Worm (Caenorhabditis elegans): ENCODE data around the gene ZC250.5.

The ZC250.5 gene

ce11 chrV:5831253-5831652 lies 25.7 kb downstream of the ZC250.5 start:
- TF ChIP-seq bed-2 (GFP tag; IDR thresholded peaks at IDR 0.05) (no peak), F33H1.4 (GFP tag; IDR thresholded peaks at IDR 0.05) (no peak), egrh-3 (GFP tag; IDR thresholded peaks at IDR 0.05) (no peak), ets-4 (GFP tag; optimal IDR thresholded peaks at IDR 0.05) (no peak), snpc-1.3 (tag; optimal IDR thresholded peaks at IDR 0.05; ENCODE audit: insufficient read depth) (no peak), die-1 (tag; optimal IDR thresholded peaks at IDR 0.05) (no peak), dpff-1 (tag; optimal IDR thresholded peaks at IDR 0.05) (no peak), hmg-1.2 (GFP tag; IDR thresholded peaks at IDR 0.05) (no peak), him-1 (tag; optimal IDR thresholded peaks at IDR 0.05) (no peak), F22D6.2 (tag; optimal IDR thresholded peaks at IDR 0.05) (no peak), ztf-6 (GFP tag; IDR thresholded peaks at IDR 0.05) (no peak), nfyb-1 (GFP tag; IDR thresholded peaks at IDR 0.05) (no peak), aptf-3 (GFP tag; IDR thresholded peaks at IDR 0.05) (no peak), hrde-1 (tag; optimal IDR thresholded peaks at IDR 0.05; ENCODE audit: borderline replicate concordance) (no peak), lin-26 (GFP tag; IDR thresholded peaks at IDR 0.05) (no peak), efl-1 (GFP tag; optimal IDR thresholded peaks at IDR 0.05) (no peak), atf-7 (tag; optimal IDR thresholded peaks at IDR 0.05) (no peak), athp-1 (tag; optimal IDR thresholded peaks at IDR 0.05) (no peak)

- peak; percentile 64; the same call in 1 of the 2 replicates for TF ChIP-seq Y79H2A.3 (GFP tag; conservative IDR thresholded peaks at IDR 0.05)
- peak; percentile 58 for TF ChIP-seq madf-6 (GFP tag; IDR thresholded peaks at IDR 0.05)
- TF ChIP-seq ama-1 (optimal IDR thresholded peaks at IDR 0.05), result no peak
- TF ChIP-seq ama-1 (GFP tag; optimal IDR thresholded peaks at IDR 0.05), result peak in 1 of 2 experiments; percentile 56
- TF ChIP-seq F22D6.2 (tag; optimal IDR thresholded peaks at IDR 0.05), result peak; percentile 13
- peak; percentile 0 for TF ChIP-seq ztf-26 (tag; optimal IDR thresholded peaks at IDR 0.05)
- 0 out of 2 replicates have a peak, but pooled peaks have one; percentile 15 for TF ChIP-seq D2030.7 (GFP tag; IDR thresholded peaks at IDR 0.05)
- TF ChIP-seq mcd-1 (GFP tag; IDR thresholded peaks at IDR 0.05), result 0 out of 2 replicates have a peak, but pooled peaks have one; percentile 13
- no peak for TF ChIP-seq ztf-18 (tag; optimal IDR thresholded peaks at IDR 0.05)
- TF ChIP-seq snpc-4 (GFP tag; optimal IDR thresholded peaks at IDR 0.05), result no peak
- TF ChIP-seq snpc-4 (tag; optimal IDR thresholded peaks at IDR 0.05), result peak in 1 of 4 experiments; percentile 5
- TF ChIP-seq zfh-2 (GFP tag; conservative IDR thresholded peaks at IDR 0.05), result no peak
- no peak for TF ChIP-seq B0261.1 (tag; optimal IDR thresholded peaks at IDR 0.05)
- no peak for TF ChIP-seq lag-1 (GFP tag; IDR thresholded peaks at IDR 0.05)
- TF ChIP-seq lin-54 (GFP tag; optimal IDR thresholded peaks at IDR 0.05), result peak; percentile 15
- 0 out of 2 replicates have a peak, but pooled peaks have one; percentile 38 for TF ChIP-seq madf-3 (GFP tag; IDR thresholded peaks at IDR 0.05)
- peak; percentile 39 for TF ChIP-seq die-1 (tag; optimal IDR thresholded peaks at IDR 0.05)
- peak; percentile 17; the same call in 1 of the 2 replicates for TF ChIP-seq F33H1.4 (GFP tag; IDR thresholded peaks at IDR 0.05)
- peak; percentile 61 for TF ChIP-seq B0336.3 (GFP tag; IDR thresholded peaks at IDR 0.05)
- TF ChIP-seq nfyb-1 (GFP tag; IDR thresholded peaks at IDR 0.05), result peak; percentile 55; the same call in 1 of the 2 replicates
- no peak for TF ChIP-seq nhr-179 (tag; optimal IDR thresholded peaks at IDR 0.05)
- TF ChIP-seq pbrm-1 (GFP tag; IDR thresholded peaks at IDR 0.05), result no peak
- 0 out of 2 replicates have a peak, but pooled peaks have one; percentile 10 for TF ChIP-seq hsf-1 (GFP tag; IDR thresholded peaks at IDR 0.05)
- TF ChIP-seq lin-26 (GFP tag; IDR thresholded peaks at IDR 0.05), result peak; percentile 50; the same call in 1 of the 2 replicates
- TF ChIP-seq lin-40 (tag; optimal IDR thresholded peaks at IDR 0.05), result peak; percentile 27
- no peak for TF ChIP-seq hlh-12 (tag; optimal IDR thresholded peaks at IDR 0.05)
- no peak for TF ChIP-seq attf-5 (GFP tag; optimal IDR thresholded peaks at IDR 0.05)
- no peak for TF ChIP-seq cebp-1 (GFP tag; IDR thresholded peaks at IDR 0.05)
- peak; percentile 29 for TF ChIP-seq cebp-1 (tag; optimal IDR thresholded peaks at IDR 0.05)
- no peak for TF ChIP-seq F49E8.2 (tag; optimal IDR thresholded peaks at IDR 0.05; ENCODE audit: insufficient read depth)
- TF ChIP-seq somi-1 (GFP tag; optimal IDR thresholded peaks at IDR 0.05), result peak; percentile 67
- TF ChIP-seq ekl-4 (GFP tag; IDR thresholded peaks at IDR 0.05), result peak; percentile 62; the same call in 1 of the 2 replicates
- peak; percentile 27 for TF ChIP-seq tbp1 (GFP tag; optimal IDR thresholded peaks at IDR 0.05)
- no peak for TF ChIP-seq Y95B8A.8 (GFP tag; IDR thresholded peaks at IDR 0.05)
- 0 out of 2 replicates have a peak, but pooled peaks have one; percentile 18 for TF ChIP-seq ceh-58 (GFP tag; IDR thresholded peaks at IDR 0.05)
- no peak for TF ChIP-seq egrh-3 (GFP tag; IDR thresholded peaks at IDR 0.05)
Observed at ce11 chrV:5832799-5833198, 27.2 kb downstream of the ZC250.5 start.

Data from whole organism, young adult.